Fruit fly (Drosophila melanogaster) whole organism, embryonic: ENCODE measurements around the gene Gld2.

Experiments
- CG10462 ChIP-seq: fragments of 200-800 bp; sonication (Bioruptor generic); optimal IDR thresholded peaks from 2 replicates; lab custom pipeline; 2016; ENCODE audit warnings: missing biosample characterization, missing genetic modification characterization
- CG11504 ChIP-seq: fragments of 200-800 bp; sonication (Bioruptor generic); optimal IDR thresholded peaks from 3 replicates; lab custom pipeline; 2019; ENCODE audit warnings: missing biosample characterization, mild to moderate bottlenecking, missing genetic modification characterization, moderate library complexity
- CG13775 ChIP-seq: fragments of 200-800 bp; sonication (Bioruptor generic); optimal IDR thresholded peaks from 3 replicates; lab custom pipeline; 2017; ENCODE audit warnings: missing biosample characterization, mild to moderate bottlenecking, missing genetic modification characterization
- CG14710 ChIP-seq: fragments of 200-800 bp; sonication (Bioruptor generic); optimal IDR thresholded peaks from 3 replicates; lab custom pipeline; 2019; ENCODE audit warnings: missing biosample characterization, mild to moderate bottlenecking, missing genetic modification characterization, moderate library complexity
- CG18011 ChIP-seq: fragments of 200-800 bp; sonication (Bioruptor generic); optimal IDR thresholded peaks from 2 replicates; lab custom pipeline; 2017; ENCODE audit warnings: missing biosample characterization, missing genetic modification characterization, mild to moderate bottlenecking, moderate library complexity, missing genotype
- CG18262 ChIP-seq: fragments of 200-800 bp; optimal IDR thresholded peaks from 3 replicates; lab custom pipeline; 2019; ENCODE audit warnings: missing biosample characterization, mild to moderate bottlenecking, missing genetic modification characterization, moderate library complexity
- CG2712 ChIP-seq: fragments of 200-800 bp; optimal IDR thresholded peaks from 3 replicates; lab custom pipeline; 2019; ENCODE audit warnings: missing biosample characterization, mild to moderate bottlenecking, missing genetic modification characterization, moderate library complexity
- CG31224 ChIP-seq: fragments of 200-800 bp; sonication (Bioruptor generic); IDR thresholded peaks from 2 replicates; pipeline ENCODE4 v1.3.6; 2022; ENCODE audit warnings: missing biosample characterization, missing genetic modification characterization
- CG33557 ChIP-seq: fragments of 200-800 bp; sonication (Bioruptor generic); optimal IDR thresholded peaks from 2 replicates; lab custom pipeline; 2019; ENCODE audit warnings: missing biosample characterization, mild to moderate bottlenecking, missing genetic modification characterization, moderate library complexity
- CG3995 ChIP-seq: fragments of 200-800 bp; sonication (Bioruptor generic); optimal IDR thresholded peaks from 3 replicates; lab custom pipeline; 2016; ENCODE audit warnings: missing biosample characterization, missing genetic modification characterization
- CG43689 ChIP-seq: fragments of 200-800 bp; sonication (Bioruptor generic); IDR thresholded peaks from 2 replicates; pipeline ENCODE4 v1.3.6; 2022; ENCODE audit warnings: missing biosample characterization, missing genetic modification characterization
- CG9727 ChIP-seq: fragments of 200-800 bp; sonication (Bioruptor generic); optimal IDR thresholded peaks from 3 replicates; lab custom pipeline; 2017; ENCODE audit warnings: missing biosample characterization, mild to moderate bottlenecking, missing genetic modification characterization
- CG9797 ChIP-seq: fragments of 200-800 bp; sonication (Bioruptor generic); optimal IDR thresholded peaks from 3 replicates; lab custom pipeline; 2018; ENCODE audit warnings: missing biosample characterization, mild to moderate bottlenecking, missing genetic modification characterization
- CTCF ChIP-seq: fragments of 200-800 bp; sonication (Bioruptor generic); optimal IDR thresholded peaks from 2 replicates; lab custom pipeline; 2017; ENCODE audit warnings: missing biosample characterization, mild to moderate bottlenecking, missing genetic modification characterization, moderate library complexity
- Dad ChIP-seq: fragments of 200-800 bp; sonication (Bioruptor generic); optimal IDR thresholded peaks from 3 replicates; lab custom pipeline; 2016; ENCODE audit warnings: missing biosample characterization, missing genetic modification characterization
- Dbx ChIP-seq: fragments of 200-800 bp; sonication (Bioruptor generic); IDR thresholded peaks from 3 replicates; pipeline ENCODE4 v1.3.6; 2022; ENCODE audit warnings: missing biosample characterization, missing genetic modification characterization
- Ets65A ChIP-seq: fragments of 200-800 bp; sonication (Bioruptor generic); peaks from one replicate; lab custom pipeline; 2016; ENCODE audit warnings: missing biosample characterization, missing genetic modification characterization
- Hr3 ChIP-seq: fragments of 200-800 bp; sonication (Bioruptor generic); optimal IDR thresholded peaks from 3 replicates; lab custom pipeline; 2016; ENCODE audit warnings: missing biosample characterization, missing genetic modification characterization
- Hr78 ChIP-seq, 2 experiments: fragments of 200-800 bp in 1 of 2; fragments of >200 bp in 1 of 2; sonication (Bioruptor generic) in 1 of 2; optimal IDR thresholded peaks; 2 replicates each; lab custom pipeline; 2017 to 2019; ENCODE audit warnings: missing biosample characterization in 2 of 2, missing genetic modification characterization in 2 of 2, mild to moderate bottlenecking in 1 of 2, moderate library complexity in 1 of 2
- Hsf ChIP-seq: fragments of 200-800 bp; sonication (Bioruptor generic); optimal IDR thresholded peaks from 3 replicates; lab custom pipeline; 2016; ENCODE audit warnings: missing biosample characterization, missing genetic modification characterization
- Sox102F ChIP-seq: fragments of 200-800 bp; sonication (Bioruptor generic); optimal IDR thresholded peaks from 2 replicates; lab custom pipeline; 2018; ENCODE audit warnings: missing biosample characterization, mild to moderate bottlenecking, missing genetic modification characterization, moderate library complexity
- Spps ChIP-seq: fragments of 200-800 bp; sonication (Bioruptor generic); optimal IDR thresholded peaks from 2 replicates; lab custom pipeline; 2018; ENCODE audit warnings: missing biosample characterization, mild to moderate bottlenecking, missing genetic modification characterization
- Ssrp ChIP-seq: fragments of 200-800 bp; sonication (Bioruptor generic); optimal IDR thresholded peaks from 2 replicates; lab custom pipeline; 2018; ENCODE audit warnings: missing biosample characterization, mild to moderate bottlenecking, missing genetic modification characterization, moderate library complexity
- Xrp1 ChIP-seq: fragments of 200-800 bp; sonication (Bioruptor generic); IDR thresholded peaks from 2 replicates; pipeline ENCODE4 v1.3.6; 2022; ENCODE audit warnings: missing biosample characterization, missing genetic modification characterization
- al ChIP-seq: fragments of 200-800 bp; sonication (Bioruptor generic); IDR thresholded peaks from 2 replicates; pipeline ENCODE4 v1.3.6; 2022; ENCODE audit warnings: missing biosample characterization, missing genetic modification characterization
- ci ChIP-seq: fragments of 200-800 bp; sonication (Bioruptor generic); IDR thresholded peaks from 3 replicates; pipeline ENCODE4 v1.3.6; 2022; ENCODE audit warnings: missing biosample characterization, missing genetic modification characterization
- corto ChIP-seq: fragments of 200-800 bp; sonication (Bioruptor generic); optimal IDR thresholded peaks from 2 replicates; lab custom pipeline; 2016; ENCODE audit warnings: missing biosample characterization, mild to moderate bottlenecking, missing genetic modification characterization, moderate library complexity
- dan ChIP-seq: fragments of 200-800 bp; sonication (Bioruptor generic); IDR thresholded peaks from 2 replicates; pipeline ENCODE4 v1.3.6; 2022; ENCODE audit warnings: missing biosample characterization, missing genetic modification characterization
- ems ChIP-seq: fragments of 200-800 bp; sonication (Bioruptor generic); optimal IDR thresholded peaks from 3 replicates; lab custom pipeline; 2016; ENCODE audit warnings: missing biosample characterization, missing genetic modification characterization
- ewg ChIP-seq: fragments of 200-800 bp; sonication (Bioruptor generic); optimal IDR thresholded peaks from 3 replicates; lab custom pipeline; 2017; ENCODE audit warnings: mild to moderate bottlenecking, missing biosample characterization, missing genetic modification reagents, missing genetic modification characterization
- ftz-f1 ChIP-seq: fragments of 200-800 bp; sonication (Bioruptor generic); optimal IDR thresholded peaks from 2 replicates; lab custom pipeline; 2016; ENCODE audit warnings: missing biosample characterization, missing genetic modification characterization
- grn ChIP-seq: fragments of 200-800 bp; sonication (Bioruptor generic); optimal IDR thresholded peaks from 3 replicates; lab custom pipeline; 2017; ENCODE audit warnings: missing biosample characterization, missing genetic modification characterization
- kay ChIP-seq: fragments of 200-800 bp; sonication (Bioruptor generic); optimal IDR thresholded peaks from 2 replicates; lab custom pipeline; 2016; ENCODE audit warnings: missing biosample characterization, missing genetic modification characterization
- ken ChIP-seq: fragments of 200-800 bp; sonication (Bioruptor generic); IDR thresholded peaks from 3 replicates; pipeline ENCODE4 v1.3.6; 2022; ENCODE audit warnings: missing biosample characterization, missing genetic modification characterization
- klu ChIP-seq: fragments of 200-800 bp; sonication (Bioruptor generic); IDR thresholded peaks from 2 replicates; pipeline ENCODE4 v1.3.6; 2022; ENCODE audit warnings: missing biosample characterization, missing genetic modification characterization
- knrl ChIP-seq: fragments of 200-800 bp; sonication (Bioruptor generic); IDR thresholded peaks from 3 replicates; pipeline ENCODE4 v1.3.6; 2022; ENCODE audit warnings: missing biosample characterization, missing genetic modification characterization; ENCODE audit not compliant: partially characterized antibody
- lbe ChIP-seq: fragments of 200-800 bp; sonication (Bioruptor generic); optimal IDR thresholded peaks from 2 replicates; lab custom pipeline; 2016; ENCODE audit warnings: missing biosample characterization, mild to moderate bottlenecking, missing genetic modification characterization
- lola ChIP-seq, 3 experiments: fragments of >200 bp in 2 of 3; fragments of 200-800 bp in 1 of 3; sonication (Bioruptor generic) in 1 of 3; optimal IDR thresholded peaks; 2 replicates each; lab custom pipeline; 2017 to 2019; ENCODE audit warnings: missing biosample characterization in 3 of 3, missing genetic modification characterization in 3 of 3, mild to moderate bottlenecking in 1 of 3, moderate library complexity in 1 of 3
- mam ChIP-seq: fragments of 200-800 bp; sonication (Bioruptor generic); optimal IDR thresholded peaks from 3 replicates; lab custom pipeline; 2016; ENCODE audit warnings: missing biosample characterization, missing genetic modification characterization
- nom ChIP-seq: fragments of 200-800 bp; sonication (Bioruptor generic); optimal IDR thresholded peaks from 2 replicates; lab custom pipeline; 2017; ENCODE audit warnings: missing biosample characterization, missing genetic modification characterization, mild to moderate bottlenecking, moderate library complexity, missing genetic modification reagents
- pho ChIP-seq: fragments of 200-800 bp; sonication (Bioruptor generic); optimal IDR thresholded peaks from 2 replicates; lab custom pipeline; 2016; ENCODE audit warnings: missing biosample characterization, missing genetic modification characterization
- pzg ChIP-seq: fragments of 200-800 bp; sonication (Bioruptor generic); optimal IDR thresholded peaks from 3 replicates; lab custom pipeline; 2018; ENCODE audit warnings: missing biosample characterization, mild to moderate bottlenecking, missing genetic modification characterization, moderate library complexity
- sens ChIP-seq: fragments of 200-800 bp; sonication (Bioruptor generic); peaks from one replicate; lab custom pipeline; 2016; ENCODE audit warnings: missing biosample characterization, missing genetic modification characterization
- sisA ChIP-seq: fragments of 200-800 bp; sonication (Bioruptor generic); IDR thresholded peaks from 2 replicates; pipeline ENCODE4 v1.3.6; 2022; ENCODE audit warnings: missing biosample characterization, missing genetic modification characterization
- sug ChIP-seq: fragments of 200-800 bp; optimal IDR thresholded peaks from 2 replicates; lab custom pipeline; 2019; ENCODE audit warnings: missing biosample characterization, mild to moderate bottlenecking, missing genetic modification characterization, moderate library complexity
- tio ChIP-seq: fragments of 200-800 bp; sonication (Bioruptor generic); optimal IDR thresholded peaks from 2 replicates; lab custom pipeline; 2017; ENCODE audit warnings: missing biosample characterization, missing genetic modification characterization, inconsistent platforms
- unpg ChIP-seq: fragments of 200-800 bp; sonication (Bioruptor generic); optimal IDR thresholded peaks from 3 replicates; lab custom pipeline; 2018; ENCODE audit warnings: missing biosample characterization, mild to moderate bottlenecking, missing genetic modification characterization, moderate library complexity
- vvl ChIP-seq: fragments of 200-800 bp; sonication (Bioruptor generic); IDR thresholded peaks from 2 replicates; pipeline ENCODE4 v1.3.6; 2022; ENCODE audit warnings: missing biosample characterization, missing genetic modification characterization
- yki ChIP-seq: fragments of >200 bp; optimal IDR thresholded peaks from 3 replicates; lab custom pipeline; 2018
- zfh2 ChIP-seq: fragments of 200-800 bp; sonication (Bioruptor generic); optimal IDR thresholded peaks from 2 replicates; lab custom pipeline; 2016; ENCODE audit warnings: missing biosample characterization, missing genetic modification characterization

Gld2 gene

DNA sequence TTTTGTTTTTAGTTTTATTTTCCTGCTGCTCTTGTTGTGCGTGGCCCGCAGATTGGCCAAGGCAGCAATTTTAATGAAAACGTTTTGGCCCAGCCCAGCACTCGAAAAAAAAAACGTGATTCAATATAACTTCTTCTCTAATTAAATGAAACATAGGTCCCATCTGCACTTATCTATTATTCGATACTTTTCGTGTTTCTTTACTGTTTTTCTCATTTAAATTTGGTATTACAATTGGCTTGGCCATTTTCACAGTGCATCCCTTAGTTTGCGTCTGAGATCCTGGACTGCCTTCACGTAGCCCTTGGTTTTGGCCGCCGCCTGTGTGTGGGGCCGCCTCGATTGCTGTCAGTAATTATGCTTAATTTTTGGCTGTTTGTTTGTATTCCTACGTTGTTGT lies 18.1 kb upstream of the Gld2 start:
- TF ChIP-seq Xrp1 (GFP tag; lab: Robert Waterston, UW) (0 out of 2 replicates have a peak, but pooled peaks have one; percentile 20), CG33557 (no peak), nom (GFP tag; lab: Kevin White, UChicago) (peak; percentile 53), Ets65A (GFP tag; lab: Kevin White, UChicago) (peak; percentile 83), lbe (GFP tag; lab: Kevin White, UChicago) (peak; percentile 71), tio (GFP tag; lab: Kevin White, UChicago) (peak; percentile 9), corto (GFP tag; lab: Kevin White, UChicago) (peak; percentile 57), zfh2 (GFP tag; lab: Kevin White, UChicago) (no peak), sens (GFP tag; lab: Kevin White, UChicago) (peak; percentile 48), Hr78 (GFP tag; optimal IDR thresholded peaks at IDR 0.05; lab: Kevin White, UChicago) (no peak)

DNA sequence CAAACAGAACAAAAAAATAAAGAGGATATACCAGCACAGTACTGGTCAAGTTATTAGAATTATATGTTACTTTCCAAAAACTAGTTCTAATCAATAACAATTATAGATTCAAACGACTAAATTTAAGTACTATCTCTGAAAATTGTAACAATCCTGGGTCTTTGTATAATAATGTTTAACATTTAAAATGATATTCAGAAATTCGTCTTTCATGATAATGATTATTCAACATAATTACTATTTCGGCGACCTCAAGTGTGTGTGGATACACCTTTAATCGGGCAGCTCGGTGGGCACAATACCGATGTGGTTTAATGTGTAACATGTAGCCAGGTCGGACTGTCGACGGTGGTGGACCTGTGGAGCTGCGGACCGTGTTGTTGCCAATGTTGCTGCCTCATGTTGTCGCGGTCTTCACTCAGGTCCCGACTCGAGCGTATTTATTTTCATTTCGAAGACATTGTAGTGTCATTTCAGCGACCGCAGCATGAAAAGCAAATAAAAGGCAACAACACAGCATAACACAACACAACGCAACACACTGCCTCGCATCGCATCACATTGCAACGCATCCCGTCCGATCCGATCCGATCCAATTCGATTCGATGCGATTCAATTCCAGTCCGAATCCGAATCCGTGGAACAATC lies 16.7 kb upstream of the Gld2 start:
- TF ChIP-seq Sox102F (GFP tag; lab: Kevin White, UChicago): no peak
- no peak for TF ChIP-seq CG10462 (GFP tag; lab: Kevin White, UChicago)
- 0 out of 3 replicates have a peak, but pooled peaks have one; percentile 10 for TF ChIP-seq ci (GFP tag; lab: Robert Waterston, UW)
- TF ChIP-seq CG9797: no peak
- TF ChIP-seq CG9727 (GFP tag; lab: Kevin White, UChicago): peak; percentile 14
- TF ChIP-seq kay: no peak
- no peak for TF ChIP-seq dan (GFP tag; lab: Robert Waterston, UW)
- no peak for TF ChIP-seq CG31224 (GFP tag; lab: Robert Waterston, UW)
- peak; percentile 9 for TF ChIP-seq CG18262 (tag; lab: Kevin White, UChicago)
- no peak for TF ChIP-seq Spps
- TF ChIP-seq Dbx (GFP tag; lab: Robert Waterston, UW): no peak
- no peak for TF ChIP-seq ken
- no peak for TF ChIP-seq CG3995 (GFP tag; lab: Kevin White, UChicago)
- no peak for TF ChIP-seq unpg (GFP tag; lab: Kevin White, UChicago)
- TF ChIP-seq knrl (GFP tag; lab: Robert Waterston, UW): no peak
- no peak for TF ChIP-seq CG13775 (GFP tag; lab: Kevin White, UChicago)
- peak; percentile 6 for TF ChIP-seq CG14710 (tag; lab: Kevin White, UChicago)
- no peak for TF ChIP-seq yki (lab: Kevin White, UChicago)
- TF ChIP-seq ems: no peak
- no peak for TF ChIP-seq Hr3 (GFP tag; lab: Kevin White, UChicago)
- TF ChIP-seq Dad (GFP tag; lab: Kevin White, UChicago): no peak
- TF ChIP-seq pho (GFP tag; lab: Kevin White, UChicago): no peak
- no peak for TF ChIP-seq Ssrp
- no peak for TF ChIP-seq pzg (GFP tag; lab: Kevin White, UChicago)
- no peak for TF ChIP-seq ewg
- no peak for TF ChIP-seq mam (GFP tag; lab: Kevin White, UChicago)
- TF ChIP-seq lola (GFP tag; optimal IDR thresholded peaks at IDR 0.05; lab: Kevin White, UChicago): peak in 1 of 3 experiments; percentile 7
- no peak for TF ChIP-seq CG43689 (GFP tag; lab: Robert Waterston, UW)
- no peak for TF ChIP-seq grn (GFP tag; lab: Kevin White, UChicago)
- no peak for TF ChIP-seq ftz-f1 (GFP tag; lab: Kevin White, UChicago)
- TF ChIP-seq nom (GFP tag; lab: Kevin White, UChicago): peak; percentile 3
- TF ChIP-seq CTCF: no peak
- TF ChIP-seq klu (GFP tag; lab: Robert Waterston, UW): no peak
- TF ChIP-seq sug (tag; lab: Kevin White, UChicago): no peak
- TF ChIP-seq CG11504 (tag; lab: Kevin White, UChicago): peak; percentile 23
- no peak for TF ChIP-seq CG18011 (GFP tag; lab: Kevin White, UChicago)
- no peak for TF ChIP-seq vvl (GFP tag; lab: Robert Waterston, UW)
- TF ChIP-seq CG2712: peak; percentile 1
- TF ChIP-seq Hsf (GFP tag; lab: Kevin White, UChicago): no peak
- no peak for TF ChIP-seq al (GFP tag; lab: Robert Waterston, UW)
- no peak for TF ChIP-seq sisA (GFP tag; lab: Robert Waterston, UW)
